Worm (Caenorhabditis elegans): ENCODE measurements around the gene C05D11.5.

The C05D11.5 gene

DNA sequence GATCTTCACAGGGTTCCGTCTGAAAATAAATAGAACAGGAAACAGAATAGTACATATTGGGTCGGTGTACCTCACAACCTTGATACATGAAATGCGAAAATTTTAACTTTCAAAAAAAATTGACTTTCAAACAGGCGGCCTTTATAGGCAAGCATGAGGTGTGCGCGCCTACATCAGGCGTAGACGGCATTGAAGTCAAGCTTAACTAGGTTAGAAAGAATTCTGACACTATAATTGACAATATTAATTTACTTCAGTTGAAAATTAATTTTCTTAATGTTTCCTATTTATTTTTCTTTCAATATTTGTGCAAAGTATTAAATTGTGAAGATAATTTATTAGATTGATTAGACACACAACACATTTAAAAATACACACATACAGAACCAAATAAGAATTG is at the start of gene C05D11.5:
C05D11.5 (minus strand) TSS at position 101 of the 400 bp plus-strand sequence.
- no peak for TF ChIP-seq fos-1 (tag; optimal IDR thresholded peaks at IDR 0.05)
- no peak for TF ChIP-seq ceh-88 (GFP tag; IDR thresholded peaks at IDR 0.05)
- no peak for TF ChIP-seq swsn-7 (tag; optimal IDR thresholded peaks at IDR 0.05)
- TF ChIP-seq mdl-1 (tag; optimal IDR thresholded peaks at IDR 0.05): no peak
- no peak for TF ChIP-seq C16A3.4 (tag; optimal IDR thresholded peaks at IDR 0.05)
- TF ChIP-seq nhr-28 (tag; optimal IDR thresholded peaks at IDR 0.05): no peak
- TF ChIP-seq alr-1 (tag; optimal IDR thresholded peaks at IDR 0.05; ENCODE audit: borderline replicate concordance): no peak
- TF ChIP-seq ets-5 (GFP tag; IDR thresholded peaks at IDR 0.05): no peak
- TF ChIP-seq C04F5.9 (tag; optimal IDR thresholded peaks at IDR 0.05): no peak
- TF ChIP-seq ceh-63 (GFP tag; optimal IDR thresholded peaks at IDR 0.05): no peak

DNA sequence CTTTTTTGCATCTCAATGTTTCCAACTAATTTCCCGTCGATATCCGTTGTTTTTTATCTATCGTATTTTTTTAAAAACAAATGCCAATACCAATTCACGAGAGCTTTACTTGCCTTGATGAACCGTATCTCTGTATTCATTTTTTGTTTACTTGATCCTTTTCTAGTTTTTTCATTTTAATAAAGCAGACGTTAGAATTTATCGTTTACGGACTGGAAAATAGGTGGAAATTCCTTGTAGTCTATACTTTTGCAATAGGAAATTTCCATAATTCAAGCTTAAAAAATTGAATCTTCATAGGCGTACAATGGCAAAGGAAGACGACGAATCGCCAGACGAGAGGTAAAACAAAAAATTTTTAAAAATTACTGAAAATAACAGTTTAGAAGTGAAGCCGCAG is 48.0 kb upstream of the C05D11.5 start, which contains the start of gene algn-1:
algn-1 (plus strand) TSS at position 301 of the 400 bp plus-strand sequence.
- no peak for TF ChIP-seq unc-98 (GFP tag; IDR thresholded peaks at IDR 0.05)
- TF ChIP-seq nhr-11 (tag; optimal IDR thresholded peaks at IDR 0.05): no peak
- no peak for TF ChIP-seq dsc-1 (tag; optimal IDR thresholded peaks at IDR 0.05)
- TF ChIP-seq irx-1 (tag; optimal IDR thresholded peaks at IDR 0.05): no peak
- no peak for TF ChIP-seq nhr-90 (tag; optimal IDR thresholded peaks at IDR 0.05; ENCODE audit: poor library complexity)
- no peak for TF ChIP-seq ets-5 (GFP tag; IDR thresholded peaks at IDR 0.05)
- TF ChIP-seq efl-3 (GFP tag; optimal IDR thresholded peaks at IDR 0.05): no peak
- TF ChIP-seq skn-1 (tag; optimal IDR thresholded peaks at IDR 0.05): no peak
- TF ChIP-seq aly-2 (tag; optimal IDR thresholded peaks at IDR 0.05): no peak

DNA sequence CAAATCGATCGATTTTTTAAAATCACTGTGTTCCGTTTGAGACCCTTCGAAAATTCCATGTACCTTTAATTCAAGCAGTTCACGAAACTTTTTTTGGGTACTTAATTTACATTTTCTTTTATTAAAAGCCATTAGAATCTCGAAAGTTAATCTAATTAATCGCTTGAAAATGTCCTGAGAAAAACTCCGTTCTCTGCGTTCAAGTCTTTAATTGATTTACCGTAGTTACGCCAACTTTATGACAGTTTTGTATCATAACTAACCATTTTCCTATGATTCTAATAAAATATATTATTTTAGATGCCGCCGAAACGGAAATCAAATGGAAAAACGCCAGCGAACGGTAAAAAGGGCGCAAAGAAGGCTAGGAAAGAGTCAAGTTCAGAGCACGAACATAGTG is 42.4 kb upstream of the C05D11.5 start, which contains the start of gene jhdm-1:
jhdm-1 (plus strand) TSS at position 301 of the 400 bp plus-strand sequence.
- no peak for TF ChIP-seq nhr-19 (GFP tag; conservative IDR thresholded peaks at IDR 0.05)
- TF ChIP-seq dpl-1 (GFP tag; optimal IDR thresholded peaks at IDR 0.05): no peak
- no peak for TF ChIP-seq unc-86 (tag; optimal IDR thresholded peaks at IDR 0.05)
- no peak for TF ChIP-seq lin-39 (tag; optimal IDR thresholded peaks at IDR 0.05)
- TF ChIP-seq ama-1 (optimal IDR thresholded peaks at IDR 0.05): no peak

DNA sequence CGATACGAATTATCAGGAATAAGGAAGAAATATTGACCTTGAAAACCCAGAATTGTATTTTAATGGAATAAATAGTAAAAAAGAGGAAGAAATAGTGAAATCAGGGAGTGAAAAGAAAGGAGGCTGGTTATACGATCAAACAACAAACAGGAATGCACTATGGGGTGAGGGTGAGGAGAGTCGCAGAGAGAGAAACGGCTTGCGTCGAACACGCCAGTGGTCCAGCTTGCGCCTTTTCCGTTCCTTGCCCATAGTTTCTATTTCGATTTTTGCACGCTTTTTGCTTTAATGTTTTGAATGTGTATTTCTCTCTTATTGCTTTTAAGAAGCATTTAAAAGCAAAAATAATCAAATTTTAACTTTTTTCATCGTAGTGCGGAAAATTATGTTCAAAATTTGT is 41.9 kb upstream of the C05D11.5 start:
- TF ChIP-seq C16A3.4 (tag; optimal IDR thresholded peaks at IDR 0.05): peak; percentile 92
- TF ChIP-seq pag-3 (tag; optimal IDR thresholded peaks at IDR 0.05; ENCODE audit: borderline replicate concordance, insufficient read depth): no peak
- TF ChIP-seq fkh-8 (tag; optimal IDR thresholded peaks at IDR 0.05): peak; percentile 75
- TF ChIP-seq F16B12.6 (tag; optimal IDR thresholded peaks at IDR 0.05): peak; percentile 55
- peak; percentile 11 for TF ChIP-seq zag-1 (tag; optimal IDR thresholded peaks at IDR 0.05)
- TF ChIP-seq vab-15 (tag; optimal IDR thresholded peaks at IDR 0.05): no peak
- peak; percentile 93 for TF ChIP-seq blmp-1 (tag; optimal IDR thresholded peaks at IDR 0.05)
- peak; percentile 77 for TF ChIP-seq nhr-20 (tag; optimal IDR thresholded peaks at IDR 0.05)
- TF ChIP-seq ama-1 (optimal IDR thresholded peaks at IDR 0.05): no peak
- peak; percentile 46 for TF ChIP-seq isw-1 (GFP tag; IDR thresholded peaks at IDR 0.05)
- peak; percentile 73 to 79 (median 76) for TF ChIP-seq dpl-1 (GFP tag; optimal IDR thresholded peaks at IDR 0.05)
- peak; percentile 70 for TF ChIP-seq fos-1 (tag; optimal IDR thresholded peaks at IDR 0.05)
- no peak for TF ChIP-seq tlp-1 (tag; optimal IDR thresholded peaks at IDR 0.05)
- TF ChIP-seq jun-1 (tag; optimal IDR thresholded peaks at IDR 0.05): peak; percentile 56
- TF ChIP-seq hlh-4 (tag; optimal IDR thresholded peaks at IDR 0.05): no peak
- TF ChIP-seq skn-1 (tag; optimal IDR thresholded peaks at IDR 0.05): peak; percentile 82
- TF ChIP-seq snpc-4 (tag; optimal IDR thresholded peaks at IDR 0.05): no peak
- peak; percentile 52 for TF ChIP-seq unc-86 (tag; optimal IDR thresholded peaks at IDR 0.05)
- no peak for TF ChIP-seq sup-37 (GFP tag; optimal IDR thresholded peaks at IDR 0.05)
- peak; percentile 75 for TF ChIP-seq swsn-7 (tag; optimal IDR thresholded peaks at IDR 0.05)
- TF ChIP-seq snu-23 (GFP tag; optimal IDR thresholded peaks at IDR 0.05): peak; percentile 86
- TF ChIP-seq egl-13 (tag; optimal IDR thresholded peaks at IDR 0.05): no peak
- TF ChIP-seq elt-2 (tag; optimal IDR thresholded peaks at IDR 0.05): no peak
- peak; percentile 7 for TF ChIP-seq mef-2 (tag; optimal IDR thresholded peaks at IDR 0.05)
- peak in 3 of 6 experiments; percentile 18 to 74 (median 60) for TF ChIP-seq elt-3 (tag; optimal IDR thresholded peaks at IDR 0.05)
- peak; percentile 83 for TF ChIP-seq rnt-1 (tag; optimal IDR thresholded peaks at IDR 0.05)
- TF ChIP-seq ceh-88 (GFP tag; IDR thresholded peaks at IDR 0.05): peak; percentile 51; the same call in 1 of the 2 replicates
- no peak for TF ChIP-seq egl-27 (tag; optimal IDR thresholded peaks at IDR 0.05)
- TF ChIP-seq tbx-2 (tag; optimal IDR thresholded peaks at IDR 0.05): peak; percentile 64
- peak; percentile 12 for TF ChIP-seq lir-3 (tag; optimal IDR thresholded peaks at IDR 0.05; ENCODE audit: poor library complexity)
- peak; percentile 84 to 89 for TF ChIP-seq lin-35 (GFP tag; optimal IDR thresholded peaks at IDR 0.05)
- no peak for TF ChIP-seq lin-39 (tag; optimal IDR thresholded peaks at IDR 0.05)

Measured in whole organism, L1 larva.